Worm (Caenorhabditis elegans) whole organism, late embryonic: ENCODE results near the gene txt-9.

Source experiments
- C08G9.2 ChIP-seq: sonication (generic microtip); optimal IDR thresholded peaks from 2 replicates; lab custom pipeline; 2016; ENCODE audit warnings: mild to moderate bottlenecking, missing genetic modification characterization, moderate library complexity, missing compliant biosample characterization
- C38D4.7 ChIP-seq: fragments of 200-800 bp; sonication (Bioruptor generic); optimal IDR thresholded peaks from 2 replicates; lab custom pipeline; 2018; ENCODE audit warnings: mild to moderate bottlenecking, missing genetic modification characterization, moderate library complexity, missing compliant biosample characterization
- K09A11.1 ChIP-seq: sonication (generic microtip); optimal IDR thresholded peaks from 2 replicates; lab custom pipeline; 2017; ENCODE audit warnings: antibody characterized with exemption, mild to moderate bottlenecking, missing genetic modification characterization, missing compliant biosample characterization; ENCODE audit not compliant: insufficient read depth
- T23F11.4 ChIP-seq: fragments of 200-800 bp; sonication (Bioruptor generic); optimal IDR thresholded peaks from 2 replicates; lab custom pipeline; 2018; ENCODE audit warnings: mild to moderate bottlenecking, missing genetic modification characterization, missing compliant biosample characterization
- ama-1 ChIP-seq: fragments of 150-350 bp; optimal IDR thresholded peaks from 2 replicates; lab custom pipeline; 2014
- ceh-18 ChIP-seq: sonication (generic microtip); optimal IDR thresholded peaks from 2 replicates; lab custom pipeline; 2016; ENCODE audit warnings: missing genetic modification characterization, missing compliant biosample characterization
- ceh-19 ChIP-seq: fragments of 200-800 bp; sonication (Bioruptor generic); optimal IDR thresholded peaks from 2 replicates; lab custom pipeline; 2018; ENCODE audit warnings: mild to moderate bottlenecking, missing genetic modification characterization, missing compliant biosample characterization
- ceh-2 ChIP-seq: sonication (generic microtip); optimal IDR thresholded peaks from 2 replicates; lab custom pipeline; 2016; ENCODE audit warnings: missing genotype, missing genetic modification characterization, missing compliant biosample characterization
- ceh-24 ChIP-seq: sonication (generic microtip); optimal IDR thresholded peaks from 2 replicates; lab custom pipeline; 2016; ENCODE audit warnings: mild to moderate bottlenecking, missing genetic modification characterization, missing compliant biosample characterization
- ceh-31 ChIP-seq: sonication (generic microtip); optimal IDR thresholded peaks from 2 replicates; lab custom pipeline; 2016; ENCODE audit warnings: missing genetic modification characterization, missing compliant biosample characterization
- ceh-34 ChIP-seq: sonication (generic microtip); optimal IDR thresholded peaks from 2 replicates; lab custom pipeline; 2016; ENCODE audit warnings: mild to moderate bottlenecking, missing genetic modification characterization, missing compliant biosample characterization
- ceh-48 ChIP-seq: sonication (generic microtip); optimal IDR thresholded peaks from 2 replicates; lab custom pipeline; 2016; ENCODE audit warnings: missing genetic modification characterization, inconsistent platforms, missing compliant biosample characterization
- ceh-6 ChIP-seq: fragments of 200-800 bp; sonication (Bioruptor generic); optimal IDR thresholded peaks from 2 replicates; lab custom pipeline; 2018; ENCODE audit warnings: mild to moderate bottlenecking, missing genetic modification characterization, missing compliant biosample characterization
- dmd-4 ChIP-seq: sonication (generic microtip); optimal IDR thresholded peaks from 2 replicates; lab custom pipeline; 2016; ENCODE audit warnings: borderline replicate concordance, missing genetic modification characterization, missing compliant biosample characterization
- elt-2 ChIP-seq: sonication (generic microtip); optimal IDR thresholded peaks from 2 replicates; lab custom pipeline; 2016; ENCODE audit warnings: missing genetic modification reagents, missing genetic modification characterization, missing compliant biosample characterization
- ets-4 ChIP-seq: sonication (generic microtip); optimal IDR thresholded peaks from 2 replicates; lab custom pipeline; 2016; ENCODE audit warnings: missing genetic modification characterization, missing compliant biosample characterization
- fkh-10 ChIP-seq: fragments of 150-350 bp; optimal IDR thresholded peaks from 2 replicates; lab custom pipeline; 2014; ENCODE audit warnings: missing biosample characterization, missing genetic modification reagents, missing genetic modification characterization
- hlh-13 ChIP-seq: fragments of 200-800 bp; sonication (Bioruptor generic); optimal IDR thresholded peaks from 2 replicates; lab custom pipeline; 2018; ENCODE audit warnings: mild to moderate bottlenecking, missing genetic modification characterization, missing compliant biosample characterization
- hlh-30 ChIP-seq: sonication (generic microtip); optimal IDR thresholded peaks from 2 replicates; lab custom pipeline; 2017; ENCODE audit warnings: antibody characterized with exemption, missing genetic modification characterization, missing compliant biosample characterization; ENCODE audit not compliant: insufficient read depth
- hlh-6 ChIP-seq: sonication (generic microtip); optimal IDR thresholded peaks from 2 replicates; lab custom pipeline; 2016; ENCODE audit warnings: missing genotype, missing genetic modification characterization, missing compliant biosample characterization
- hlh-8 ChIP-seq: sonication (generic microtip); optimal IDR thresholded peaks from 2 replicates; lab custom pipeline; 2016; ENCODE audit warnings: missing genotype, missing genetic modification characterization, missing compliant biosample characterization
- lim-6 ChIP-seq: sonication (generic microtip); optimal IDR thresholded peaks from 2 replicates; lab custom pipeline; 2016; ENCODE audit warnings: missing genetic modification characterization, missing compliant biosample characterization
- madf-2 ChIP-seq: sonication (generic microtip); optimal IDR thresholded peaks from 2 replicates; lab custom pipeline; 2017; ENCODE audit warnings: missing genetic modification characterization, missing compliant biosample characterization
- nfya-1 ChIP-seq: sonication (generic microtip); optimal IDR thresholded peaks from 2 replicates; lab custom pipeline; 2017; ENCODE audit warnings: missing genetic modification characterization, mild to moderate bottlenecking, missing compliant biosample characterization, antibody characterized with exemption, moderate library complexity
- npax-4 ChIP-seq: sonication (generic microtip); optimal IDR thresholded peaks from 2 replicates; lab custom pipeline; 2016; ENCODE audit warnings: missing genetic modification characterization, missing compliant biosample characterization
- pag-3 ChIP-seq: sonication (generic microtip); optimal IDR thresholded peaks from 2 replicates; lab custom pipeline; 2016; ENCODE audit warnings: missing compliant biosample characterization, missing genetic modification characterization, borderline replicate concordance
- pat-9 ChIP-seq: fragments of 200-800 bp; sonication (Bioruptor generic); optimal IDR thresholded peaks from 2 replicates; lab custom pipeline; 2018; ENCODE audit warnings: mild to moderate bottlenecking, missing genetic modification characterization, moderate library complexity, missing compliant biosample characterization
- pax-1 ChIP-seq: fragments of 150-350 bp; optimal IDR thresholded peaks from 2 replicates; lab custom pipeline; 2014; ENCODE audit warnings: missing biosample characterization, missing genetic modification characterization
- pha-4 ChIP-seq: fragments of 150-350 bp; optimal IDR thresholded peaks from 2 replicates; lab custom pipeline; 2018; ENCODE audit warnings: missing biosample characterization, missing genetic modification reagents, missing genetic modification characterization
- pros-1 ChIP-seq: fragments of 150-350 bp; optimal IDR thresholded peaks from 2 replicates; lab custom pipeline; 2014; ENCODE audit warnings: missing biosample characterization, missing genetic modification reagents, missing genetic modification characterization
- sox-2 ChIP-seq: fragments of 200-800 bp; sonication (Bioruptor generic); IDR thresholded peaks from 2 replicates; pipeline ENCODE4 v1.3.6; 2022; ENCODE audit warnings: missing genetic modification reagents, missing genetic modification characterization, missing compliant biosample characterization
- sox-4 ChIP-seq: sonication (generic microtip); optimal IDR thresholded peaks from 2 replicates; lab custom pipeline; 2017; ENCODE audit warnings: mild to moderate bottlenecking, missing genetic modification characterization, inconsistent platforms, missing compliant biosample characterization
- tbx-2 ChIP-seq: sonication (generic microtip); optimal IDR thresholded peaks from 2 replicates; lab custom pipeline; 2016; ENCODE audit warnings: missing genetic modification characterization, missing compliant biosample characterization
- tbx-7 ChIP-seq: sonication (generic microtip); optimal IDR thresholded peaks from 2 replicates; lab custom pipeline; 2016; ENCODE audit warnings: missing genotype, missing genetic modification characterization, missing compliant biosample characterization
- ttx-3 ChIP-seq: sonication (generic microtip); optimal IDR thresholded peaks from 2 replicates; lab custom pipeline; 2016; ENCODE audit warnings: missing genetic modification reagents, missing genetic modification characterization, missing compliant biosample characterization
- unc-42 ChIP-seq: sonication (generic microtip); optimal IDR thresholded peaks from 2 replicates; lab custom pipeline; 2016; ENCODE audit warnings: missing genotype, missing genetic modification characterization, missing compliant biosample characterization
- unc-55 ChIP-seq: sonication (generic microtip); optimal IDR thresholded peaks from 2 replicates; lab custom pipeline; 2017; ENCODE audit warnings: missing biosample characterization, missing genetic modification reagents, missing genetic modification characterization

txt-9 gene

DNA sequence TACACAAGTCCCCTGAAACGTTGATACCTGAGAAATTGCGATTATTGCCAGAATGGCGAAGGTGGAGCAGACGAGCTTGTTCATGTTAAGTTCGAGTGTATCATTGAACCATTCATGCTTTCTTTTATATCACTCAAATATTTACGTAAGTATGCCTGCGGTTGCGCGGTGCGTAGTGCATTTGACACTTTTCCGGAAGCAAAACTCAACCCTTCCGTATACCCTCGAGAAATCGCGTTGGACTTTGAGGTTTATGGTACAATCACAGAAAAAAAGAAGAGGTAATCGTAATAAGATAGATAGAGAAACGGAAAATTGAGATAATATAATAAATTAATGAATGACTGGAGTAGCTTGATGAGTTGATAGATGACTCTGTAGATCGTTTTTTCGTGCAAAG is 16.1 kb upstream of the txt-9 start, which contains the start of gene idpb-2:
TSS of gene idpb-2 (minus strand) at position 101 of the 400 bp plus-strand sequence.
- TF ChIP-seq pag-3 (no peak), hlh-13 (GFP tag; lab: Kevin White, UChicago) (no peak), ceh-6 (GFP tag; lab: Kevin White, UChicago) (no peak), npax-4 (tag; lab: Kevin White, UChicago) (no peak), dmd-4 (tag; lab: Kevin White, UChicago) (no peak), ama-1 (no peak), pat-9 (tag; lab: Kevin White, UChicago) (no peak), ceh-34 (no peak), unc-55 (GFP tag; lab: Kevin White, UChicago) (no peak), hlh-30 (tag; lab: Kevin White, UChicago) (no peak), nfya-1 (no peak), madf-2 (tag; lab: Kevin White, UChicago) (no peak)
- TF ChIP-seq, all 69 proteins: peak for 0

DNA sequence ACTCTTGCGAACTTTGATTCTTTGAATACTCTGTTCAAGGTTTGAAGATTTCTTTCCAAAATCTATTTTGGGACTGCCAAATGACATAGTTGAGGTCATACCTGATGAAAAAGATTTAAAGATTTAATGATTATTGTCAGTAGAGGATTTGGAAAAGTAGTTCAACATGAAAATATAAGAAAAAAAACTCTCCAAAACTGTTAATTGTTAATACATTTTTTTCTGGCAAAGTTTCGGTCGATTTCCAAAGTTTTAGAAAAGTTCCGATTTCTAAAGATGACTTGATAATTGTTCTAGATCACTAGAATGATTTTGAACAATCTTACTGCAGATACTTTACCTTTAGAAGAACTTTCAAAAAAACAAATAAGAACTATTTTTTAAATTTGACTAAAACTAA is 14.3 kb upstream of the txt-9 start, which contains the start of gene C27A2.7:
TSS of gene C27A2.7 (minus strand) at position 101 of the 400 bp plus-strand sequence.
- TF ChIP-seq hlh-30 (tag; lab: Kevin White, UChicago): no peak
- no peak for TF ChIP-seq npax-4 (tag; lab: Kevin White, UChicago)
- no peak for TF ChIP-seq ceh-18
- no peak for TF ChIP-seq pag-3
- TF ChIP-seq ceh-24: no peak
- TF ChIP-seq C38D4.7 (GFP tag; lab: Kevin White, UChicago): no peak
- TF ChIP-seq ama-1: no peak
- no peak for TF ChIP-seq sox-2 (GFP tag; lab: Robert Waterston, UW)
- TF ChIP-seq tbx-7 (tag; lab: Kevin White, UChicago): no peak
- TF ChIP-seq T23F11.4 (GFP tag; lab: Kevin White, UChicago): no peak
- no peak for TF ChIP-seq lim-6 (tag; lab: Kevin White, UChicago)
- no peak for TF ChIP-seq ceh-19 (GFP tag; lab: Kevin White, UChicago)
- TF ChIP-seq K09A11.1 (tag; lab: Kevin White, UChicago): no peak
- no peak for TF ChIP-seq sox-4
- no peak for TF ChIP-seq hlh-6 (tag; lab: Kevin White, UChicago)
- TF ChIP-seq hlh-13 (GFP tag; lab: Kevin White, UChicago): no peak
- no peak for TF ChIP-seq ceh-48 (tag; lab: Kevin White, UChicago)

DNA sequence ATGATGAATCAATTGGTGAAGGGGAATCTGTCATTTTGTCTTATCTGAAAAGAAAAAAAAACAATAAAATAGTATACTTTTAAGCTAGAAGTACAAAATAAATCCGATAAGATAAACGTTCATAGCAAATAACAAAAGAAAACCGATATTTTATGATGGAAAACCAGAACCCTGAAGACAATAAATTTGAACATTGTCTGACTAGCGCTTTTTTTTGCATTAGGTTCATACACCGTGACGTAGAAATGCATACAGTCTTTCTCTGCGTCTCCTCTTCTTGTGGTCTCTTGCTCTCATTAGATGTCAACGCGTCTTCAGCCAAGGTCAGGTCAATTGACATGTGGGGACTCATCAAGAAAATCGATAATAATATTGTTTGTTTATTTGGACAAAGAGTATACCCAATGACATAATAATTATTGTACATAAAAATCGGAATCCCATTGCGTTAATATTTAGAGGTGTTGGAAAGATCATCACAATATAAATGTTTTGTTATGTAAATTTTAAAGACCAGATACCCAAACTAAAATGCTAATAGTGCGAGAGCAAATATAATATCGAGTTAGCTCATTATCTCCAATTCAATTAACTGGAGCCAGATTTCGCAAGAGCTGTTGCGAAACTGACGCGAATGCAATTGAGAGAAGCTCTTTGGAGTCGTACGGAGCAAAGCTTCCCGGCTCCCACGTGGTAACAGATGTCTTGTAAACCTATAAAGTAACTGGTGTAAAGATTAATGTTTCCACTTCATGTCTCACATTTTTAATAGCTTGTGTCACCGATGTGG is 4.3 kb upstream of the txt-9 start, which contains the start of gene dsh-2:
TSS of gene dsh-2 (minus strand) at position 51 of the 790 bp plus-strand sequence.
- peak; percentile 52 for TF ChIP-seq hlh-30 (tag; lab: Kevin White, UChicago)
- TF ChIP-seq pax-1 (tag; lab: Kevin White, UChicago): peak; percentile 86
- TF ChIP-seq ceh-6 (GFP tag; lab: Kevin White, UChicago): no peak
- no peak for TF ChIP-seq hlh-8 (tag; lab: Kevin White, UChicago)
- no peak for TF ChIP-seq sox-2 (GFP tag; lab: Robert Waterston, UW)
- TF ChIP-seq unc-42 (tag; lab: Kevin White, UChicago): peak; percentile 65
- peak; percentile 39 for TF ChIP-seq nfya-1
- peak; percentile 41 for TF ChIP-seq unc-55 (GFP tag; lab: Kevin White, UChicago)
- no peak for TF ChIP-seq C08G9.2
- peak; percentile 25 for TF ChIP-seq ceh-48 (tag; lab: Kevin White, UChicago)
- no peak for TF ChIP-seq pros-1 (tag; lab: Kevin White, UChicago)
- TF ChIP-seq ceh-2 (tag; lab: Kevin White, UChicago): no peak
- TF ChIP-seq npax-4 (tag; lab: Kevin White, UChicago): no peak
- no peak for TF ChIP-seq dmd-4 (tag; lab: Kevin White, UChicago)
- TF ChIP-seq tbx-2 (tag; lab: Kevin White, UChicago): peak; percentile 32

DNA sequence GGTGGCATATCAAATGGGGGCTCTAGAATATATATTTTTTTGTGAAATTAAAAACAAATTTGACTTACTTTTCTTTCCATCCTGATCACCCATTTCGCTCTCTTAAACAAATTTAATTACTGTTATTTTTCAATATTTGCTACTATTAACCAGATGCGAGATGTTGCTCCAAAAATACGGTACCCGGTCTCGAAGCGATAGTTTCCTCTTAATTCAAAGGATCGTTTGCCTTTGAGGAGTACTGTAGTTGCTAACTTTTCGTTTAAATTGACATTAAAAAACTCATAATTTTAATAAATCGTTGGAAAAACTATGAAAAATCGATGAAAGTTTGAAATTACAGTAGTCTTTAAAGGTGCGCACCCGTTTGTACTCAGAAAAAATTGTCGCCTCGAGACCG is 2.2 kb upstream of the txt-9 start, which contains the start of gene C04G6.4:
TSS of gene C04G6.4 (minus strand) at position 101 of the 400 bp plus-strand sequence.
- no peak for TF ChIP-seq ceh-6 (GFP tag; lab: Kevin White, UChicago)
- TF ChIP-seq ets-4 (tag; lab: Kevin White, UChicago): no peak
- no peak for TF ChIP-seq hlh-30 (tag; lab: Kevin White, UChicago)
- no peak for TF ChIP-seq ceh-31 (tag; lab: Kevin White, UChicago)
- no peak for TF ChIP-seq fkh-10
- no peak for TF ChIP-seq tbx-7 (tag; lab: Kevin White, UChicago)
- TF ChIP-seq hlh-13 (GFP tag; lab: Kevin White, UChicago): no peak
- no peak for TF ChIP-seq pax-1 (tag; lab: Kevin White, UChicago)
- TF ChIP-seq elt-2 (tag; lab: Kevin White, UChicago): no peak
- TF ChIP-seq ttx-3: no peak
- TF ChIP-seq pha-4 (tag; lab: Kevin White, UChicago): no peak
- TF ChIP-seq hlh-6 (tag; lab: Kevin White, UChicago): no peak
- TF ChIP-seq pros-1 (tag; lab: Kevin White, UChicago): no peak
- no peak for TF ChIP-seq sox-2 (GFP tag; lab: Robert Waterston, UW)
- no peak for TF ChIP-seq ama-1
